Worm (Caenorhabditis elegans) whole organism, late embryonic: Measurements from ENCODE around the gene ucr-2.3.

ENCODE experiments used
- C08G9.2 ChIP-seq: sonication (generic microtip); optimal IDR thresholded peaks from 2 replicates; lab custom pipeline; 2016; ENCODE audit warnings: mild to moderate bottlenecking, missing genetic modification characterization, moderate library complexity, missing compliant biosample characterization
- C38D4.7 ChIP-seq: fragments of 200-800 bp; sonication (Bioruptor generic); optimal IDR thresholded peaks from 2 replicates; lab custom pipeline; 2018; ENCODE audit warnings: mild to moderate bottlenecking, missing genetic modification characterization, moderate library complexity, missing compliant biosample characterization
- F13H6.1 ChIP-seq: sonication (generic microtip); optimal IDR thresholded peaks from 2 replicates; lab custom pipeline; 2016; ENCODE audit warnings: missing genetic modification characterization, missing compliant biosample characterization
- ahr-1 ChIP-seq: sonication (generic microtip); optimal IDR thresholded peaks from 2 replicates; lab custom pipeline; 2016; ENCODE audit warnings: missing genetic modification characterization, missing compliant biosample characterization
- ama-1 ChIP-seq: fragments of 150-350 bp; optimal IDR thresholded peaks from 2 replicates; lab custom pipeline; 2014
- ceh-14 ChIP-seq: sonication (generic microtip); optimal IDR thresholded peaks from 2 replicates; lab custom pipeline; 2016; ENCODE audit warnings: missing genotype, missing genetic modification characterization, missing compliant biosample characterization
- ceh-19 ChIP-seq: fragments of 200-800 bp; sonication (Bioruptor generic); optimal IDR thresholded peaks from 2 replicates; lab custom pipeline; 2018; ENCODE audit warnings: mild to moderate bottlenecking, missing genetic modification characterization, missing compliant biosample characterization
- ceh-22 ChIP-seq: sonication (generic microtip); optimal IDR thresholded peaks from 2 replicates; lab custom pipeline; 2017; ENCODE audit warnings: missing biosample characterization, missing genetic modification characterization
- ceh-24 ChIP-seq: sonication (generic microtip); optimal IDR thresholded peaks from 2 replicates; lab custom pipeline; 2016; ENCODE audit warnings: mild to moderate bottlenecking, missing genetic modification characterization, missing compliant biosample characterization
- ceh-31 ChIP-seq: sonication (generic microtip); optimal IDR thresholded peaks from 2 replicates; lab custom pipeline; 2016; ENCODE audit warnings: missing genetic modification characterization, missing compliant biosample characterization
- ceh-34 ChIP-seq: sonication (generic microtip); optimal IDR thresholded peaks from 2 replicates; lab custom pipeline; 2016; ENCODE audit warnings: mild to moderate bottlenecking, missing genetic modification characterization, missing compliant biosample characterization
- ceh-6 ChIP-seq: fragments of 200-800 bp; sonication (Bioruptor generic); optimal IDR thresholded peaks from 2 replicates; lab custom pipeline; 2018; ENCODE audit warnings: mild to moderate bottlenecking, missing genetic modification characterization, missing compliant biosample characterization
- che-1 ChIP-seq: sonication (generic microtip); optimal IDR thresholded peaks from 2 replicates; lab custom pipeline; 2016; ENCODE audit warnings: mild to moderate bottlenecking, missing genetic modification characterization, missing compliant biosample characterization
- elt-4 ChIP-seq: sonication (generic microtip); optimal IDR thresholded peaks from 2 replicates; lab custom pipeline; 2016; ENCODE audit warnings: missing genetic modification characterization, missing compliant biosample characterization
- ets-4 ChIP-seq: sonication (generic microtip); optimal IDR thresholded peaks from 2 replicates; lab custom pipeline; 2016; ENCODE audit warnings: missing genetic modification characterization, missing compliant biosample characterization
- fax-1 ChIP-seq: sonication (generic microtip); optimal IDR thresholded peaks from 2 replicates; lab custom pipeline; 2016; ENCODE audit warnings: missing genotype, missing genetic modification characterization, missing compliant biosample characterization
- fkh-6 ChIP-seq: sonication (generic microtip); optimal IDR thresholded peaks from 2 replicates; lab custom pipeline; 2016; ENCODE audit warnings: missing genetic modification characterization, missing compliant biosample characterization
- hlh-13 ChIP-seq: fragments of 200-800 bp; sonication (Bioruptor generic); optimal IDR thresholded peaks from 2 replicates; lab custom pipeline; 2018; ENCODE audit warnings: mild to moderate bottlenecking, missing genetic modification characterization, missing compliant biosample characterization
- hlh-15 ChIP-seq: sonication (generic microtip); optimal IDR thresholded peaks from 2 replicates; lab custom pipeline; 2016; ENCODE audit warnings: missing genetic modification characterization, missing compliant biosample characterization
- hlh-6 ChIP-seq: sonication (generic microtip); optimal IDR thresholded peaks from 2 replicates; lab custom pipeline; 2016; ENCODE audit warnings: missing genotype, missing genetic modification characterization, missing compliant biosample characterization
- lim-6 ChIP-seq: sonication (generic microtip); optimal IDR thresholded peaks from 2 replicates; lab custom pipeline; 2016; ENCODE audit warnings: missing genetic modification characterization, missing compliant biosample characterization
- lin-11 ChIP-seq: fragments of 200-800 bp; sonication (Bioruptor generic); optimal IDR thresholded peaks from 2 replicates; lab custom pipeline; 2018; ENCODE audit warnings: mild to moderate bottlenecking, missing genetic modification characterization, missing compliant biosample characterization
- madf-2 ChIP-seq: sonication (generic microtip); optimal IDR thresholded peaks from 2 replicates; lab custom pipeline; 2017; ENCODE audit warnings: missing genetic modification characterization, missing compliant biosample characterization
- mec-3 ChIP-seq: sonication (generic microtip); optimal IDR thresholded peaks from 2 replicates; lab custom pipeline; 2016; ENCODE audit warnings: borderline replicate concordance, missing genetic modification characterization, missing compliant biosample characterization
- nfya-1 ChIP-seq: sonication (generic microtip); optimal IDR thresholded peaks from 2 replicates; lab custom pipeline; 2017; ENCODE audit warnings: missing genetic modification characterization, mild to moderate bottlenecking, missing compliant biosample characterization, antibody characterized with exemption, moderate library complexity
- npax-4 ChIP-seq: sonication (generic microtip); optimal IDR thresholded peaks from 2 replicates; lab custom pipeline; 2016; ENCODE audit warnings: missing genetic modification characterization, missing compliant biosample characterization
- pha-4 ChIP-seq: fragments of 150-350 bp; optimal IDR thresholded peaks from 2 replicates; lab custom pipeline; 2018; ENCODE audit warnings: missing biosample characterization, missing genetic modification reagents, missing genetic modification characterization
- pros-1 ChIP-seq: fragments of 150-350 bp; optimal IDR thresholded peaks from 2 replicates; lab custom pipeline; 2014; ENCODE audit warnings: missing biosample characterization, missing genetic modification reagents, missing genetic modification characterization
- ref-2 ChIP-seq: sonication (generic microtip); optimal IDR thresholded peaks from 2 replicates; lab custom pipeline; 2016; ENCODE audit warnings: missing genetic modification characterization, missing compliant biosample characterization
- sdc-2 ChIP-seq: sonication (generic microtip); optimal IDR thresholded peaks from 2 replicates; lab custom pipeline; 2016; ENCODE audit warnings: missing genotype, missing genetic modification characterization, missing compliant biosample characterization
- sox-2 ChIP-seq: fragments of 200-800 bp; sonication (Bioruptor generic); IDR thresholded peaks from 2 replicates; pipeline ENCODE4 v1.3.6; 2022; ENCODE audit warnings: missing genetic modification reagents, missing genetic modification characterization, missing compliant biosample characterization
- tbx-2 ChIP-seq: sonication (generic microtip); optimal IDR thresholded peaks from 2 replicates; lab custom pipeline; 2016; ENCODE audit warnings: missing genetic modification characterization, missing compliant biosample characterization
- tbx-7 ChIP-seq: sonication (generic microtip); optimal IDR thresholded peaks from 2 replicates; lab custom pipeline; 2016; ENCODE audit warnings: missing genotype, missing genetic modification characterization, missing compliant biosample characterization
- ttx-3 ChIP-seq: sonication (generic microtip); optimal IDR thresholded peaks from 2 replicates; lab custom pipeline; 2016; ENCODE audit warnings: missing genetic modification reagents, missing genetic modification characterization, missing compliant biosample characterization
- unc-3 ChIP-seq, 2 experiments: fragments of 200-800 bp in 1 of 2; sonication (Bioruptor generic) in 1 of 2; sonication (generic microtip) in 1 of 2; conservative IDR thresholded peaks in 1 of 2; optimal IDR thresholded peaks in 1 of 2; 2 replicates each; pipeline versions ENCODE4 v1.3.6 to Lab custom; 2016 to 2022; ENCODE audit warnings: missing compliant biosample characterization in 2 of 2, missing genetic modification characterization in 2 of 2, missing genetic modification reagents in 1 of 2
- unc-42 ChIP-seq: sonication (generic microtip); optimal IDR thresholded peaks from 2 replicates; lab custom pipeline; 2016; ENCODE audit warnings: missing genotype, missing genetic modification characterization, missing compliant biosample characterization
- unc-86 ChIP-seq: sonication (generic microtip); optimal IDR thresholded peaks from 2 replicates; lab custom pipeline; 2016; ENCODE audit warnings: missing genetic modification characterization, missing compliant biosample characterization

The ucr-2.3 gene

DNA sequence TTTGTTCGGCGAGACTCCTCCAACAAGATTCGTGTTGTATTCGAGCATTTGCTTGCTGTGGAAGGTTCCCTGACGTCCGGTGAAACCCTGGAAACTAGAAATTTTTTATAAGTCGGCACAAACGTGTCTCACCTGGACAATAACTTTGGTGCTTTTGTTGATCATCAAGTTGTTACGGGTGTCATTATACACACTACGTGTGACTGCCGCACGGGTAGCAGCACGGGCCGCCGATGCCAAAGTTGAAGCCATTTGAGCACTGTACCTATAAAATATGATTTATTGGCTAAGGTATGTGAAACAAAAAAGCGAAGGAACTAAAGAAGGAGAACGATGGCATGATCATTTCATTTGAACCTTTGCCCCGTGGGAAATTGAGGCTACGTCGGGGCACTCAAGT is 21.5 kb downstream of the ucr-2.3 start, which contains the start of gene sucl-2:
sucl-2 (minus strand) TSS at position 265 of the 400 bp plus-strand sequence.
- no peak for TF ChIP-seq elt-4 (tag; lab: Kevin White, UChicago)
- no peak for TF ChIP-seq unc-86 (tag; lab: Kevin White, UChicago)
- no peak for TF ChIP-seq tbx-2 (tag; lab: Kevin White, UChicago)
- TF ChIP-seq lim-6 (tag; lab: Kevin White, UChicago): no peak
- TF ChIP-seq ets-4 (tag; lab: Kevin White, UChicago): no peak
- TF ChIP-seq F13H6.1: no peak
- TF ChIP-seq, all 69 proteins: peak for 0

ce11 chrIII:901600-902250 is 22.1 kb downstream of the ucr-2.3 start:
- TF ChIP-seq lin-11 (tag; lab: Kevin White, UChicago) (no peak), madf-2 (tag; lab: Kevin White, UChicago) (no peak), C08G9.2 (no peak), ceh-22 (no peak), F13H6.1 (no peak), ceh-24 (tag; lab: Kevin White, UChicago) (no peak), tbx-7 (tag; lab: Kevin White, UChicago) (no peak), fkh-6 (no peak), hlh-15 (tag; lab: Kevin White, UChicago) (no peak), C38D4.7 (GFP tag; lab: Kevin White, UChicago) (no peak), unc-3 (GFP tag; conservative IDR thresholded peaks at IDR 0.05; lab: Robert Waterston, UW) (no peak), unc-3 (tag; optimal IDR thresholded peaks at IDR 0.05; lab: Kevin White, UChicago) (no peak), sox-2 (no peak), che-1 (no peak), ahr-1 (no peak), hlh-6 (tag; lab: Kevin White, UChicago) (no peak), ceh-14 (no peak)

ce11 chrIII:907311-907710 is 27.7 kb downstream of the ucr-2.3 start, which contains the start of gene F23H11.4:
Gene F23H11.4, minus strand, starts transcription at chrIII:907539.
- TF ChIP-seq ceh-31 (tag; lab: Kevin White, UChicago) (no peak), sdc-2 (tag; lab: Kevin White, UChicago) (no peak), ama-1 (lab: Kevin White, UChicago) (no peak), pros-1 (tag; lab: Kevin White, UChicago) (no peak), ref-2 (tag; lab: Kevin White, UChicago) (no peak), elt-4 (tag; lab: Kevin White, UChicago) (no peak), ceh-34 (tag; lab: Kevin White, UChicago) (no peak), pha-4 (no peak)

- TF ChIP-seq ceh-19 (GFP tag; lab: Kevin White, UChicago) (no peak), nfya-1 (tag; lab: Kevin White, UChicago) (peak; percentile 30), hlh-15 (tag; lab: Kevin White, UChicago) (no peak)
These were observed 28.3 kb downstream of the ucr-2.3 start for ce11 chrIII:907990-908389.

DNA sequence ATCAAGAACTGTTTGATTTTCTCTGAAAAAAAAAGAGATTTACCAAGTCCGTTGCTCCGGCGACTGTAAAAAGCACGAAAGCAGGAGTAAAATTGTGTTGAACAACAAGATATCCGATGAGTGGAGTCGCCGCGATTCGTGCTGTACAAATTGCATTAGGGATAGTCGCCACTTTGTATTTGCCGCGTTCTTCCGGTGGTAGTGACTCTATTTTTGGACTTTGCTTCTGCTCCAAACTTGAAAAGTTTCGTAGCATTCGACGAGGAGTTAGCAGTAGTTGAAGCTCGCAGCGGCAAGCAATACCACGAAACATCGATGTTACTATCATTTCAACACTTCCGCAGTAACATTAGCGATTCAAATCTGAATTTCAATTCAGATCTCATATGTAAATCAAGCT is 29.9 kb downstream of the ucr-2.3 start, which contains the start of gene crls-1:
crls-1 (minus strand) TSS at position 363 of the 400 bp plus-strand sequence.
- TF ChIP-seq ets-4 (tag; lab: Kevin White, UChicago) (no peak), ceh-19 (GFP tag; lab: Kevin White, UChicago) (no peak), pros-1 (tag; lab: Kevin White, UChicago) (no peak), C08G9.2 (no peak), mec-3 (tag; lab: Kevin White, UChicago) (no peak), tbx-7 (tag; lab: Kevin White, UChicago) (no peak), C38D4.7 (GFP tag; lab: Kevin White, UChicago) (no peak), ttx-3 (no peak), lim-6 (tag; lab: Kevin White, UChicago) (no peak), fax-1 (tag; lab: Kevin White, UChicago) (no peak), lin-11 (tag; lab: Kevin White, UChicago) (no peak), ref-2 (tag; lab: Kevin White, UChicago) (no peak), F13H6.1 (no peak), hlh-6 (tag; lab: Kevin White, UChicago) (no peak), ceh-6 (GFP tag; lab: Kevin White, UChicago) (no peak), npax-4 (tag; lab: Kevin White, UChicago) (no peak), unc-42 (no peak), hlh-13 (GFP tag; lab: Kevin White, UChicago) (no peak)
